Fruit fly (Drosophila melanogaster): ENCODE measurements around the gene Adhr.
A peak's percentile ranks its signal among the peaks of the same experiment; 100 is the strongest.

Adhr gene

DNA sequence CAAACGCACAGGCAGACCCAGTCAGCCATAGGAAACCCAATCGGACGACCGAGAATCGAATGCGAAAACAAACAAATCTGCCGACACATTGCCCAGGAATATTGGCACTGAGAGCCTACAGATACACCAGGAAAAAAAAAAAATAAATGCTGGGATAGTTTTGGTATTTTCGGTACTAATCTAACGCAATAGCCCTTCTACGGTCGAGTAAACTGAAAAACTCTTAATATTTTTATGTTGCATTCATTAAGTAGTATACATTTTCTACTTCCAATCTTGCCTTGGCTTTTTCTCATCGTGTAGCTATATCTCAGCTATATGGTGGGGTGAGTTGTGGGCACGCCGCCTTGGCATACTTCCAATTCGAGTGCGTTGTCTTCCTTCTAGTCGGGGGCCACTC, 4.2 kb downstream of the Adhr start (continued):
- no peak for TF ChIP-seq CG2129 (GFP tag; IDR thresholded peaks at IDR 0.05; ENCODE audit: partially characterized antibody)
- peak; percentile 59 for TF ChIP-seq HLH3B (GFP tag; IDR thresholded peaks at IDR 0.05)
- peak; percentile 40 for TF ChIP-seq CG18599 (GFP tag; optimal IDR thresholded peaks at IDR 0.05)
- peak; percentile 5 for TF ChIP-seq CG17385 (GFP tag; optimal IDR thresholded peaks at IDR 0.05)
- no peak for TF ChIP-seq CG12391 (tag; optimal IDR thresholded peaks at IDR 0.05)
- no peak for TF ChIP-seq Mad (GFP tag; optimal IDR thresholded peaks at IDR 0.05)
- peak; percentile 79 for TF ChIP-seq Med (GFP tag)
- TF ChIP-seq tio (GFP tag; optimal IDR thresholded peaks at IDR 0.05): peak; percentile 26
- TF ChIP-seq CG2120 (GFP tag; optimal IDR thresholded peaks at IDR 0.05): peak; percentile 41
- TF ChIP-seq h (optimal IDR thresholded peaks at IDR 0.05): no peak
- TF ChIP-seq Vsx1 (GFP tag; optimal IDR thresholded peaks at IDR 0.05): no peak

DNA sequence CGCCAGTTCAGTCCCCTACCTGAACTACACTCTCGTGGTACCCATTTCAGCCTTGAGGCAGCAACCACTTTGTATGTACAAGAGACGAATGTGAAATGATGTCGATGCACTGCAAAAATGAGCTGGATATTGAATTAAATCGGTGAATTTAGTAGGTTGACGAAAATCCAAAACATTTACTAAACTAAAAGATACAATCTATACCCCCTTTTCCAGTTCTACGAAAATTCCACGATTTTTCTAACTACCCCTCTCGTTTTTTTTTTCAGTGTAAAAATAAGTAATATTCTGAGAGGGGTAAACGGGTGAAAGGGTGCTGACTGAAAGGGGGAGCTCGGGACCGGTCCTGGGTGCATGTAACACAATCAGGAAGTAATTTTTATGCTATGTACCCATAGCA, 6.8 kb downstream of the Adhr start:
- TF ChIP-seq C15 (GFP tag; IDR thresholded peaks at IDR 0.05): no peak
- TF ChIP-seq ssp (GFP tag; IDR thresholded peaks at IDR 0.05): 0 out of 2 replicates have a peak, but pooled peaks have one; percentile 28
- peak; percentile 56; the same call in 1 of the 2 replicates for TF ChIP-seq HLH3B (GFP tag; IDR thresholded peaks at IDR 0.05)
- TF ChIP-seq CG15073 (GFP tag; optimal IDR thresholded peaks at IDR 0.05): no peak
- TF ChIP-seq her (GFP tag; optimal IDR thresholded peaks at IDR 0.05): peak; percentile 23
- no peak for TF ChIP-seq cg (GFP tag; optimal IDR thresholded peaks at IDR 0.05)
- TF ChIP-seq tup (GFP tag; optimal IDR thresholded peaks at IDR 0.05): no peak
- peak; percentile 58 for TF ChIP-seq az2 (GFP tag; optimal IDR thresholded peaks at IDR 0.05)
- peak; percentile 58 for TF ChIP-seq sisA (GFP tag; IDR thresholded peaks at IDR 0.05)
- TF ChIP-seq CG8089 (GFP tag; optimal IDR thresholded peaks at IDR 0.05): no peak
- no peak for TF ChIP-seq vfl (GFP tag; optimal IDR thresholded peaks at IDR 0.05)
- peak; percentile 47 for TF ChIP-seq lmd (GFP tag; IDR thresholded peaks at IDR 0.05)
- no peak for TF ChIP-seq CG31365 (tag; optimal IDR thresholded peaks at IDR 0.05)
- no peak for TF ChIP-seq Hr78 (GFP tag; optimal IDR thresholded peaks at IDR 0.05)
- TF ChIP-seq dati (GFP tag; IDR thresholded peaks at IDR 0.05): no peak
- TF ChIP-seq vnd (GFP tag; IDR thresholded peaks at IDR 0.05; ENCODE audit: partially characterized antibody): no peak
- peak; percentile 18 for TF ChIP-seq CG13775 (GFP tag; optimal IDR thresholded peaks at IDR 0.05)
- peak; percentile 79 for TF ChIP-seq CG17328 (GFP tag; IDR thresholded peaks at IDR 0.05)
- no peak for TF ChIP-seq CG16813 (GFP tag; IDR thresholded peaks at IDR 0.05; ENCODE audit: partially characterized antibody)
- TF ChIP-seq Bgb (GFP tag; IDR thresholded peaks at IDR 0.05; ENCODE audit: partially characterized antibody): no peak
- no peak for TF ChIP-seq CG7372 (GFP tag; IDR thresholded peaks at IDR 0.05)
- TF ChIP-seq CG12769 (tag; optimal IDR thresholded peaks at IDR 0.05): no peak
- TF ChIP-seq gro (GFP tag; optimal IDR thresholded peaks at IDR 0.05): no peak
- no peak for TF ChIP-seq scrt (GFP tag; optimal IDR thresholded peaks at IDR 0.05)
- no peak for TF ChIP-seq inv (GFP tag; IDR thresholded peaks at IDR 0.05; ENCODE audit: partially characterized antibody)
- TF ChIP-seq sqz (GFP tag; optimal IDR thresholded peaks at IDR 0.05): no peak
- TF ChIP-seq Drgx (GFP tag; IDR thresholded peaks at IDR 0.05): peak; percentile 89
- no peak for TF ChIP-seq gcm2 (GFP tag; optimal IDR thresholded peaks at IDR 0.05)
- no peak for TF ChIP-seq CG10462 (GFP tag; optimal IDR thresholded peaks at IDR 0.05)
- TF ChIP-seq Six4 (GFP tag; optimal IDR thresholded peaks at IDR 0.05): peak; percentile 42
- peak; percentile 11 for TF ChIP-seq CG7786 (GFP tag; optimal IDR thresholded peaks at IDR 0.05)
- no peak for TF ChIP-seq CG7745 (tag; optimal IDR thresholded peaks at IDR 0.05)
- TF ChIP-seq CG10565 (GFP tag; optimal IDR thresholded peaks at IDR 0.05): no peak
- peak; percentile 36 for TF ChIP-seq Ssrp (tag; optimal IDR thresholded peaks at IDR 0.05)
- no peak for TF ChIP-seq Stat92E (GFP tag; optimal IDR thresholded peaks at IDR 0.05)
- peak; percentile 4 for TF ChIP-seq ERR (GFP tag; optimal IDR thresholded peaks at IDR 0.05)
- TF ChIP-seq bowl (GFP tag; IDR thresholded peaks at IDR 0.05): no peak
- no peak for TF ChIP-seq prd (optimal IDR thresholded peaks at IDR 0.05)
- TF ChIP-seq prd (GFP tag; IDR thresholded peaks at IDR 0.05): peak; percentile 74
- TF ChIP-seq chinmo (GFP tag; IDR thresholded peaks at IDR 0.05; ENCODE audit: partially characterized antibody): no peak
